Fruit fly (Drosophila melanogaster): ENCODE data around the gene Acer.

The Acer gene

DNA sequence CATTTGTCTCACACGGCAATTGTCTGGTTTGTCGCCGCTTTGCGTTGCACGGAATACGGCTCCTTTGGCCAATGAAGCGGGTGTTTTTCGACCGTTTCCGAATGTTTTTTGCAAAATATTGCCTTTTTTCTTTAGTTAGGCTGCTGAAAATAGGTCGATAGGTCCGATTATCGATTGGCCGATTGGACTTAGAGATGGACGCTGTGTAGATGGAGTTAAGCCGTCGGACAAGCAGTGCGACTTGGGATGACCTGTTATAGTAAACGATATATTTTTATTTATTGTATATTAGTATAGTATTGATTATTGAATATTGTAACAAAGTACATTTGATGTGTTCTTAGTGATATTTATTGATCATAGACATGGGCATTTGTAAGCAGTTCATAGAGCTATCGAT lies 6.6 kb downstream of the Acer start, which contains the start of the genes lmgA and lmgB (continued):
- TF ChIP-seq Hmr (GFP tag; optimal IDR thresholded peaks at IDR 0.05) (peak; percentile 32), E2f1 (GFP tag; IDR thresholded peaks at IDR 0.05) (0 out of 2 replicates have a peak, but pooled peaks have one; percentile 23), CG32532 (GFP tag; IDR thresholded peaks at IDR 0.05) (peak; percentile 42; the same call in 1 of the 2 replicates), Dfd (GFP tag; optimal IDR thresholded peaks at IDR 0.05) (peak in 1 of 2 experiments; percentile 4), Pdp1 (GFP tag; optimal IDR thresholded peaks at IDR 0.05) (peak in 1 of 2 experiments; percentile 29), fd3F (GFP tag; optimal IDR thresholded peaks at IDR 0.05) (no peak), CG2712 (tag; optimal IDR thresholded peaks at IDR 0.05) (peak; percentile 63), gro (GFP tag; optimal IDR thresholded peaks at IDR 0.05) (peak; percentile 30), CG13775 (GFP tag; optimal IDR thresholded peaks at IDR 0.05) (peak; percentile 40), Kr (GFP tag; optimal IDR thresholded peaks at IDR 0.05) (no peak), CTCF (GFP tag; optimal IDR thresholded peaks at IDR 0.05) (peak; percentile 22), CG12391 (tag; optimal IDR thresholded peaks at IDR 0.05) (peak; percentile 70), Hsf (GFP tag; optimal IDR thresholded peaks at IDR 0.05) (peak; percentile 43), bbx (GFP tag; IDR thresholded peaks at IDR 0.05; ENCODE audit: partially characterized antibody) (peak; percentile 82), D19A (tag; optimal IDR thresholded peaks at IDR 0.05) (peak; percentile 1), Rfx (GFP tag; IDR thresholded peaks at IDR 0.05) (peak; percentile 76), scrt (GFP tag; optimal IDR thresholded peaks at IDR 0.05) (no peak), CG11085 (GFP tag; IDR thresholded peaks at IDR 0.05) (0 out of 2 replicates have a peak, but pooled peaks have one; percentile 9), CG12104 (GFP tag; optimal IDR thresholded peaks at IDR 0.05) (no peak), CG2120 (GFP tag; optimal IDR thresholded peaks at IDR 0.05) (peak; percentile 62), Dbx (GFP tag; IDR thresholded peaks at IDR 0.05) (peak; percentile 46; the same call in 1 of the 3 replicates), fd64A (GFP tag; optimal IDR thresholded peaks at IDR 0.05) (no peak), Dll (GFP tag; IDR thresholded peaks at IDR 0.05; ENCODE audit: partially characterized antibody) (peak; percentile 90), CG8388 (GFP tag; optimal IDR thresholded peaks at IDR 0.05) (peak; percentile 8), CG18476 (GFP tag; optimal IDR thresholded peaks at IDR 0.05) (peak; percentile 20), HLH4C (GFP tag; IDR thresholded peaks at IDR 0.05; ENCODE audit: partially characterized antibody) (peak; percentile 97), CG14710 (tag; optimal IDR thresholded peaks at IDR 0.05) (peak; percentile 77), Xbp1 (GFP tag; optimal IDR thresholded peaks at IDR 0.05) (peak; percentile 72), amos (GFP tag; IDR thresholded peaks at IDR 0.05; ENCODE audit: partially characterized antibody) (peak; percentile 85; the same call in 1 of the 2 replicates), CG17186 (GFP tag; optimal IDR thresholded peaks at IDR 0.05) (no peak), CG7839 (tag; optimal IDR thresholded peaks at IDR 0.05) (peak; percentile 27), grau (tag; optimal IDR thresholded peaks at IDR 0.05) (peak; percentile 35), CG6791 (GFP tag; IDR thresholded peaks at IDR 0.05; ENCODE audit: partially characterized antibody) (peak; percentile 90), HLHmδ (GFP tag; optimal IDR thresholded peaks at IDR 0.05) (no peak)

DNA sequence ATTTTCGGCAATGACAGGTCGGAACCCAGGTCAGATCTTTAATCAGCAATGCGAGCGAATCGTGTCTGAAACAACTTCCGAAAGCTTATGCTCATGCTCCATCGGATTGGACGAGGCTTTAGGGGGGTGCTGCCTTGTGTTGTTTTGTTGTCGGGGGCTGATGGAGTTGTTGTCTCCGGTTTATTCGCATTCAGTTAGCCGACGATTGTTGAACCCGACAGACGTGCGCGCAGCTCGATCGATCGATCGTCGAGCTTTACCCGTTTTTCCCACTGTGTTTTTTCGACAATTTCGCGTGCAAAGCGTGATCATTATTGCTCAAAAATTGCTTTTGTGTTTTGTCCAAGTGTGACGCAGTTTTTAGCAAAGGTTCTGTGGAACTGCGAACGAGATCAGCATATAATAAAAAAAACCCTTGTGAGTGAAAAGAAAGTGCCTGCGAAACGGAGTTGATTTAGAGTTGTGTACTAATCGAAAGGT lies 7.3 kb downstream of the Acer start, which contains the start of gene CG17834:
TSS of gene CG17834 (plus strand) at position 191 of the 480 bp plus-strand sequence.
- TF ChIP-seq CG12769 (tag; optimal IDR thresholded peaks at IDR 0.05) (peak; percentile 59), Atf6 (GFP tag; IDR thresholded peaks at IDR 0.05) (0 out of 2 replicates have a peak, but pooled peaks have one; percentile 37), CG10267 (tag; optimal IDR thresholded peaks at IDR 0.05) (no peak), mirr (GFP tag; optimal IDR thresholded peaks at IDR 0.05) (peak; percentile 80), CG8089 (GFP tag; optimal IDR thresholded peaks at IDR 0.05) (no peak), ttk (GFP tag; IDR thresholded peaks at IDR 0.05) (peak; percentile 22; the same call in 1 of the 2 replicates), CG4854 (GFP tag; optimal IDR thresholded peaks at IDR 0.05) (no peak), wor (GFP tag; IDR thresholded peaks at IDR 0.05) (no peak), Vsx1 (GFP tag; optimal IDR thresholded peaks at IDR 0.05) (no peak), CG7372 (GFP tag; IDR thresholded peaks at IDR 0.05) (no peak), PHDP (tag; optimal IDR thresholded peaks at IDR 0.05) (no peak), Lpt (GFP tag; optimal IDR thresholded peaks at IDR 0.05) (no peak), grn (GFP tag; optimal IDR thresholded peaks at IDR 0.05) (peak; percentile 20), al (GFP tag; IDR thresholded peaks at IDR 0.05) (no peak), CG2199 (GFP tag; IDR thresholded peaks at IDR 0.05) (peak; percentile 58; the same call in 1 of the 3 replicates), Drgx (GFP tag; IDR thresholded peaks at IDR 0.05) (0 out of 2 replicates have a peak, but pooled peaks have one; percentile 18), Deaf1 (tag; optimal IDR thresholded peaks at IDR 0.05) (peak; percentile 87), fu2 (GFP tag; optimal IDR thresholded peaks at IDR 0.05) (no peak)
